Fruit fly (Drosophila melanogaster): ENCODE results near the gene CG18231.

Gene CG18231

dm6 chr3L:18621735-18622421, 14.6 kb downstream of the CG18231 start, which contains the start of gene not (continued):
- TF ChIP-seq CG15336 (GFP tag; IDR thresholded peaks at IDR 0.05) (no peak), CG3032 (tag; optimal IDR thresholded peaks at IDR 0.05) (no peak), CG10631 (GFP tag; optimal IDR thresholded peaks at IDR 0.05) (no peak), OdsH (GFP tag; optimal IDR thresholded peaks at IDR 0.05) (no peak), Ets96B (tag; optimal IDR thresholded peaks at IDR 0.05) (no peak), Met (GFP tag; optimal IDR thresholded peaks at IDR 0.05) (no peak), CG11762 (GFP tag; optimal IDR thresholded peaks at IDR 0.05; ENCODE audit: insufficient read depth) (no peak), CG6854 (GFP tag; optimal IDR thresholded peaks at IDR 0.05) (no peak), acj6 (GFP tag; optimal IDR thresholded peaks at IDR 0.05) (no peak), net (GFP tag; optimal IDR thresholded peaks at IDR 0.05) (no peak), dsx (GFP tag; optimal IDR thresholded peaks at IDR 0.05; ENCODE audit: poor library complexity, severe bottlenecking) (no peak), cyc (GFP tag; optimal IDR thresholded peaks at IDR 0.05) (no peak), Sox15 (GFP tag; optimal IDR thresholded peaks at IDR 0.05) (no peak), eg (GFP tag; IDR thresholded peaks at IDR 0.05) (no peak), pdm3 (GFP tag; optimal IDR thresholded peaks at IDR 0.05) (no peak), Blimp-1 (GFP tag; optimal IDR thresholded peaks at IDR 0.05) (no peak), CG11902 (GFP tag; optimal IDR thresholded peaks at IDR 0.05) (no peak), ss (GFP tag; optimal IDR thresholded peaks at IDR 0.05) (peak; percentile 33 to 51), Ets21C (GFP tag; optimal IDR thresholded peaks at IDR 0.05) (no peak), CG8119 (GFP tag; IDR thresholded peaks at IDR 0.05) (no peak), CG34406 (GFP tag; optimal IDR thresholded peaks at IDR 0.05) (no peak), Sox102F (GFP tag; optimal IDR thresholded peaks at IDR 0.05) (no peak)

- peak; percentile 4 for TF ChIP-seq acj6 (GFP tag; optimal IDR thresholded peaks at IDR 0.05)
- TF ChIP-seq CG6163 (GFP tag; IDR thresholded peaks at IDR 0.05): 0 out of 3 replicates have a peak, but pooled peaks have one; percentile 6
- peak; percentile 46 for TF ChIP-seq Eip78C (GFP tag)
- TF ChIP-seq fkh (GFP tag; optimal IDR thresholded peaks at IDR 0.05): no peak
- no peak for TF ChIP-seq Smox (GFP tag; optimal IDR thresholded peaks at IDR 0.05)
Observed at dm6 chr3L:18622422-18622739, 15.1 kb downstream of the CG18231 start, which contains the start of gene bora. TSS of gene bora (plus strand) at chr3L:18622692.

- TF ChIP-seq Ets21C (GFP tag; optimal IDR thresholded peaks at IDR 0.05) (no peak), CG6163 (GFP tag; IDR thresholded peaks at IDR 0.05) (no peak; the same call in 2 of the 3 replicates), CG6276 (GFP tag; optimal IDR thresholded peaks at IDR 0.05) (no peak), svp (GFP tag) (no peak), esn (GFP tag; optimal IDR thresholded peaks at IDR 0.05) (no peak), vri (GFP tag; optimal IDR thresholded peaks at IDR 0.05) (peak; percentile 31), achi (GFP tag; optimal IDR thresholded peaks at IDR 0.05) (no peak), dac (GFP tag; optimal IDR thresholded peaks at IDR 0.05) (no peak), CG6792 (GFP tag; optimal IDR thresholded peaks at IDR 0.05) (peak; percentile 0), net (GFP tag; optimal IDR thresholded peaks at IDR 0.05) (no peak), CG3919 (GFP tag; optimal IDR thresholded peaks at IDR 0.05) (peak; percentile 18), CG8632 (GFP tag; optimal IDR thresholded peaks at IDR 0.05) (no peak), Gug (GFP tag; IDR thresholded peaks at IDR 0.05) (no peak), CG9139 (GFP tag; optimal IDR thresholded peaks at IDR 0.05) (no peak), Ets96B (tag; optimal IDR thresholded peaks at IDR 0.05) (no peak), CG4318 (GFP tag; optimal IDR thresholded peaks at IDR 0.05) (no peak), fd85E (GFP tag; optimal IDR thresholded peaks at IDR 0.05) (no peak), CG8119 (GFP tag; IDR thresholded peaks at IDR 0.05) (no peak), Sox14 (GFP tag; optimal IDR thresholded peaks at IDR 0.05) (peak; percentile 54), lz (GFP tag; optimal IDR thresholded peaks at IDR 0.05) (no peak), OdsH (GFP tag; optimal IDR thresholded peaks at IDR 0.05) (no peak), fkh (GFP tag; optimal IDR thresholded peaks at IDR 0.05) (peak; percentile 70), Sox15 (GFP tag; optimal IDR thresholded peaks at IDR 0.05) (no peak), CG10669 (GFP tag; optimal IDR thresholded peaks at IDR 0.05) (no peak), Eip75B (GFP tag; optimal IDR thresholded peaks at IDR 0.05) (no peak), CG16779 (tag; optimal IDR thresholded peaks at IDR 0.05) (no peak), Eip78C (GFP tag) (peak; percentile 80), dsx (GFP tag; optimal IDR thresholded peaks at IDR 0.05; ENCODE audit: poor library complexity, severe bottlenecking) (peak; percentile 29), ss (GFP tag; optimal IDR thresholded peaks at IDR 0.05) (peak in 1 of 2 experiments; percentile 14), CG11294 (GFP tag; IDR thresholded peaks at IDR 0.05) (no peak), CG11762 (GFP tag; optimal IDR thresholded peaks at IDR 0.05; ENCODE audit: insufficient read depth) (no peak), CG11902 (GFP tag; optimal IDR thresholded peaks at IDR 0.05) (no peak), Sox102F (GFP tag; optimal IDR thresholded peaks at IDR 0.05) (peak; percentile 6)
Observed at dm6 chr3L:18625786-18626185, 18.5 kb downstream of the CG18231 start, which contains the start of gene MYPT-75D. TSS of gene MYPT-75D (plus strand) at chr3L:18625959.

Measured in whole organism, prepupa.